Worm (Caenorhabditis elegans): ENCODE data around the gene gldc-1.

The gldc-1 gene

DNA sequence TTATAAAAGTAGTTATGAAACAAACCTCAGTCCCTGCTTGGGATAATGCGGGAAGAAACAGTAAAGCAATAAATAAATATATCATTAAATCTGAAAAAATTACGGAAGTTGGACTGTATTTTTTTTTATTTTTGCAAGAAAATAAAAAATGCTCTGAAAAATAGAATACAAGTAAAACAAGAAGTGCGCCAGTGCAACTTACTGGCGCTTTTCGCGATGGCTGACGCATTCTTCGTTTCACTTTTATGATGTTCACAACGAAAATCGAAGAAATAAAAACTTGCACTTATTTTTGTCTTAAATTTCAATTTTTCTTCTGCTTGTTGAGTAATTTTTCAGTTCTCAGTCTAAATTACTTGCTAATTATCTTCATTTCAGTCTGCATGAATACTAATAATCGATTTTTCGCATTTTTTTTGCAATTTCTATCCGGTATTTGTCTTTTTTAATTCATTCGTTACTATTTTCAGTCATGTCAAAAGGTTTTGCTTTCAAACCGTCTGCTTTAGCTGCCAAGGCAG, 2.5 kb upstream of the gldc-1 start, which contains the start of the genes R12C12.6 and ran-5 (continued):
- TF ChIP-seq madf-10 (tag; optimal IDR thresholded peaks at IDR 0.05) (no peak), mes-4 (tag; optimal IDR thresholded peaks at IDR 0.05) (no peak), madf-6 (GFP tag; IDR thresholded peaks at IDR 0.05) (peak; percentile 84), nhr-120 (GFP tag; IDR thresholded peaks at IDR 0.05) (no peak), pha-4 (tag; optimal IDR thresholded peaks at IDR 0.05) (peak; percentile 72), Y79H2A.3 (GFP tag; conservative IDR thresholded peaks at IDR 0.05) (no peak), rec-8 (tag; optimal IDR thresholded peaks at IDR 0.05) (peak in 1 of 2 experiments; percentile 15), somi-1 (GFP tag; optimal IDR thresholded peaks at IDR 0.05) (no peak), die-1 (tag; optimal IDR thresholded peaks at IDR 0.05) (no peak), attf-5 (GFP tag; optimal IDR thresholded peaks at IDR 0.05) (peak; percentile 50), pbrm-1 (GFP tag; IDR thresholded peaks at IDR 0.05) (peak; percentile 89), cebp-2 (GFP tag; IDR thresholded peaks at IDR 0.05) (0 out of 2 replicates have a peak, but pooled peaks have one; percentile 68), ZK185.1 (tag; optimal IDR thresholded peaks at IDR 0.05; ENCODE audit: poor library complexity, severe bottlenecking) (peak; percentile 68), lin-35 (GFP tag; optimal IDR thresholded peaks at IDR 0.05) (peak in 1 of 3 experiments; percentile 82), B0019.2 (GFP tag; conservative IDR thresholded peaks at IDR 0.05) (no peak), mcd-1 (GFP tag; IDR thresholded peaks at IDR 0.05) (peak; percentile 84), efl-1 (GFP tag; optimal IDR thresholded peaks at IDR 0.05) (peak; percentile 11), zfh-2 (GFP tag; conservative IDR thresholded peaks at IDR 0.05) (no peak), snpc-4 (GFP tag; optimal IDR thresholded peaks at IDR 0.05) (peak; percentile 41), snpc-4 (tag; optimal IDR thresholded peaks at IDR 0.05) (peak in 2 of 4 experiments; percentile 74 to 78), fkh-3 (tag; optimal IDR thresholded peaks at IDR 0.05) (no peak), cebp-1 (GFP tag; IDR thresholded peaks at IDR 0.05) (no peak), cebp-1 (tag; optimal IDR thresholded peaks at IDR 0.05) (peak; percentile 80), let-607 (tag; optimal IDR thresholded peaks at IDR 0.05) (peak in 1 of 2 experiments; percentile 69), C06A6.2 (GFP tag; conservative IDR thresholded peaks at IDR 0.05) (peak; percentile 50; the same call in 1 of the 2 replicates), F57C9.4 (tag; optimal IDR thresholded peaks at IDR 0.05) (no peak), D2030.7 (GFP tag; IDR thresholded peaks at IDR 0.05) (peak; percentile 52; the same call in 1 of the 2 replicates), B0035.1 (tag; optimal IDR thresholded peaks at IDR 0.05) (no peak), T26A5.8 (tag; optimal IDR thresholded peaks at IDR 0.05) (no peak), lag-1 (GFP tag; IDR thresholded peaks at IDR 0.05) (no peak), attf-6 (GFP tag; IDR thresholded peaks at IDR 0.05) (no peak), B0336.3 (GFP tag; IDR thresholded peaks at IDR 0.05) (peak; percentile 65; the same call in 1 of the 2 replicates), nfya-2 (GFP tag; IDR thresholded peaks at IDR 0.05) (no peak), nhr-80 (tag; optimal IDR thresholded peaks at IDR 0.05) (peak; percentile 46), madf-8 (GFP tag; conservative IDR thresholded peaks at IDR 0.05) (peak; percentile 61; the same call in 1 of the 2 replicates), ztf-28 (GFP tag; IDR thresholded peaks at IDR 0.05) (no peak), ceh-58 (GFP tag; IDR thresholded peaks at IDR 0.05) (no peak), ceh-100 (GFP tag; IDR thresholded peaks at IDR 0.05) (peak; percentile 70; the same call in 1 of the 2 replicates), K12H6.12 (tag; optimal IDR thresholded peaks at IDR 0.05) (peak; percentile 23), tlf-1 (GFP tag; optimal IDR thresholded peaks at IDR 0.05) (peak; percentile 73), F23B12.7 (tag; optimal IDR thresholded peaks at IDR 0.05; ENCODE audit: insufficient read depth) (peak; percentile 32), K11D2.4 (GFP tag; IDR thresholded peaks at IDR 0.05) (peak; percentile 79), hmg-20 (GFP tag; IDR thresholded peaks at IDR 0.05) (peak; percentile 66; the same call in 1 of the 2 replicates), unc-130 (GFP tag; optimal IDR thresholded peaks at IDR 0.05) (peak; percentile 11), hmg-1.2 (GFP tag; IDR thresholded peaks at IDR 0.05) (peak; percentile 47; the same call in 1 of the 2 replicates), lin-54 (GFP tag; optimal IDR thresholded peaks at IDR 0.05) (peak; percentile 82), attf-3 (GFP tag; conservative IDR thresholded peaks at IDR 0.05) (peak; percentile 62; the same call in 1 of the 2 replicates), ekl-4 (GFP tag; IDR thresholded peaks at IDR 0.05) (peak; percentile 77)
